Fruit fly (Drosophila melanogaster) whole organism, wandering third instar larva: Measurements from ENCODE around the gene sro.

Source experiments
- Abd-B ChIP-seq: fragments of >200 bp; optimal IDR thresholded peaks from 2 replicates; lab custom pipeline; 2017; ENCODE audit warnings: missing biosample characterization, missing genetic modification characterization
- CG32264 ChIP-seq: fragments of 200-800 bp; sonication (Bioruptor generic); optimal IDR thresholded peaks from 2 replicates; lab custom pipeline; 2016; ENCODE audit warnings: missing biosample characterization, missing genetic modification characterization
- CG9705 ChIP-seq: fragments of 200-800 bp; sonication (Bioruptor generic); optimal IDR thresholded peaks from 2 replicates; lab custom pipeline; 2018; ENCODE audit warnings: missing biosample characterization, mild to moderate bottlenecking, missing genetic modification characterization
- CrebA ChIP-seq: fragments of 200-800 bp; sonication (Bioruptor generic); optimal IDR thresholded peaks from 2 replicates; lab custom pipeline; 2016; ENCODE audit warnings: missing biosample characterization, mild to moderate bottlenecking, missing genetic modification characterization, borderline replicate concordance
- Dfd ChIP-seq: fragments of >200 bp; optimal IDR thresholded peaks from 2 replicates; lab custom pipeline; 2017; ENCODE audit warnings: missing biosample characterization, missing genetic modification characterization
- Dif ChIP-seq: fragments of 200-275, 200-300 bp; sonication (Bioruptor generic); optimal IDR thresholded peaks from 2 replicates; lab custom pipeline; 2018; ENCODE audit warnings: missing biosample characterization, missing genetic modification characterization; ENCODE audit not compliant: partially characterized antibody
- GATAd ChIP-seq: sonication (Bioruptor generic); optimal IDR thresholded peaks from 2 replicates; lab custom pipeline; 2016; ENCODE audit warnings: missing biosample characterization, missing genetic modification characterization
- HLH106 ChIP-seq: fragments of 200-800 bp; optimal IDR thresholded peaks from 3 replicates; lab custom pipeline; 2019; ENCODE audit warnings: missing biosample characterization, mild to moderate bottlenecking, missing genetic modification characterization, moderate library complexity
- Hnf4 ChIP-seq: fragments of 200-800 bp; sonication (Bioruptor generic); optimal IDR thresholded peaks from 2 replicates; lab custom pipeline; 2016; ENCODE audit warnings: missing biosample characterization, mild to moderate bottlenecking, missing genetic modification characterization
- Hr78 ChIP-seq: fragments of >200 bp; optimal IDR thresholded peaks from 2 replicates; lab custom pipeline; 2017; ENCODE audit warnings: missing biosample characterization, missing genetic modification characterization
- Hr83 ChIP-seq: fragments of 200-300 bp; sonication (Bioruptor generic); optimal IDR thresholded peaks from 2 replicates; lab custom pipeline; 2016; ENCODE audit warnings: missing biosample characterization, mild to moderate bottlenecking, missing genetic modification characterization, moderate library complexity; ENCODE audit not compliant: poor library complexity, severe bottlenecking
- Jra ChIP-seq: sonication (Bioruptor generic); optimal IDR thresholded peaks from 2 replicates; lab custom pipeline; 2016; ENCODE audit warnings: missing biosample characterization, missing genetic modification characterization
- Mio ChIP-seq: sonication (Bioruptor generic); optimal IDR thresholded peaks from 2 replicates; lab custom pipeline; 2016; ENCODE audit warnings: missing biosample characterization, missing genetic modification characterization
- Myc ChIP-seq: fragments of >200 bp; optimal IDR thresholded peaks from 2 replicates; lab custom pipeline; 2017
- N ChIP-seq: fragments of >200 bp; optimal IDR thresholded peaks from 2 replicates; lab custom pipeline; 2018; ENCODE audit warnings: missing biosample characterization, missing external identifiers, missing genetic modification characterization
- OdsH ChIP-seq: fragments of 200-800 bp; sonication (Bioruptor generic); optimal IDR thresholded peaks from 2 replicates; lab custom pipeline; 2016; ENCODE audit warnings: missing biosample characterization, mild to moderate bottlenecking, missing genetic modification characterization
- Rel ChIP-seq, 2 experiments: fragments of 200-800 bp; sonication (Bioruptor generic) in 1 of 2; optimal IDR thresholded peaks; 2 replicates in 1 of 2; 3 replicates in 1 of 2; lab custom pipeline; 2016 to 2019; ENCODE audit warnings: mild to moderate bottlenecking in 2 of 2, missing biosample characterization in 2 of 2, missing genetic modification characterization in 2 of 2, moderate library complexity in 1 of 2
- Sp1 ChIP-seq: fragments of 200-800 bp; sonication (Bioruptor generic); optimal IDR thresholded peaks from 3 replicates; lab custom pipeline; 2019; ENCODE audit warnings: missing biosample characterization, mild to moderate bottlenecking, missing genetic modification characterization, moderate library complexity
- Vsx2 ChIP-seq: fragments of 200-300, 225-300 bp; sonication (Bioruptor generic); optimal IDR thresholded peaks from 2 replicates; lab custom pipeline; 2018; ENCODE audit warnings: missing biosample characterization, missing genetic modification characterization; ENCODE audit not compliant: partially characterized antibody
- br ChIP-seq: fragments of 200-800 bp; sonication (Bioruptor generic); optimal IDR thresholded peaks from 2 replicates; lab custom pipeline; 2016; ENCODE audit warnings: missing biosample characterization, missing genetic modification characterization
- brk ChIP-seq: fragments of 200-800 bp; sonication (Bioruptor generic); optimal IDR thresholded peaks from 2 replicates; lab custom pipeline; 2016; ENCODE audit warnings: missing biosample characterization, mild to moderate bottlenecking, missing genetic modification characterization
- dl ChIP-seq, 2 experiments: fragments of 175-275, 200-275 bp in 1 of 2; fragments of 200-275 bp in 1 of 2; sonication (Bioruptor generic); optimal IDR thresholded peaks; lab custom pipeline; 2018; ENCODE audit warnings: mild to moderate bottlenecking in 2 of 2, missing biosample characterization in 2 of 2, missing genetic modification characterization in 2 of 2, moderate library complexity in 2 of 2; ENCODE audit not compliant: partially characterized antibody in 2 of 2, insufficient read depth in 1 of 2
- dmrt93B ChIP-seq: fragments of 200-800 bp; sonication (Bioruptor generic); optimal IDR thresholded peaks from 2 replicates; lab custom pipeline; 2018; ENCODE audit warnings: missing biosample characterization, mild to moderate bottlenecking, missing genetic modification characterization
- dsf ChIP-seq: sonication (Bioruptor generic); optimal IDR thresholded peaks from 2 replicates; lab custom pipeline; 2016; ENCODE audit warnings: missing biosample characterization, missing genetic modification characterization, borderline replicate concordance
- ey ChIP-seq: fragments of 200-800 bp; sonication (Bioruptor generic); optimal IDR thresholded peaks from 2 replicates; lab custom pipeline; 2016; ENCODE audit warnings: missing biosample characterization, missing genetic modification characterization
- foxo ChIP-seq, 2 experiments: fragments of 200-800 bp; sonication (Bioruptor generic); optimal IDR thresholded peaks; 2 replicates in 1 of 2; 3 replicates in 1 of 2; lab custom pipeline; 2016 to 2017; ENCODE audit warnings: missing biosample characterization in 2 of 2, missing genetic modification characterization in 2 of 2
- fru ChIP-seq: fragments of 200-800 bp; sonication (Bioruptor generic); optimal IDR thresholded peaks from 3 replicates; lab custom pipeline; 2016; ENCODE audit warnings: missing biosample characterization, mild to moderate bottlenecking, missing genetic modification characterization
- h ChIP-seq: fragments of 200-800 bp; sonication (Bioruptor generic); optimal IDR thresholded peaks from 3 replicates; lab custom pipeline; 2016; ENCODE audit warnings: missing biosample characterization, mild to moderate bottlenecking, missing genetic modification characterization
- jim ChIP-seq: fragments of 175-275, 200-325 bp; sonication (Bioruptor generic); optimal IDR thresholded peaks from 2 replicates; lab custom pipeline; 2016; ENCODE audit warnings: missing biosample characterization, mild to moderate bottlenecking, missing genetic modification characterization
- lola ChIP-seq: fragments of >200 bp; optimal IDR thresholded peaks from 2 replicates; lab custom pipeline; 2017; ENCODE audit warnings: missing biosample characterization, missing genetic modification characterization
- pan ChIP-seq: fragments of >200 bp; optimal IDR thresholded peaks from 2 replicates; lab custom pipeline; 2017
- psq ChIP-seq: fragments of 200-800 bp; sonication (Bioruptor generic); optimal IDR thresholded peaks from 3 replicates; lab custom pipeline; 2017; ENCODE audit warnings: missing biosample characterization, mild to moderate bottlenecking, missing genetic modification characterization, moderate library complexity
- rgr ChIP-seq: fragments of 200-800 bp; sonication (Bioruptor generic); optimal IDR thresholded peaks from 3 replicates; lab custom pipeline; 2016; ENCODE audit warnings: missing biosample characterization, mild to moderate bottlenecking, missing genetic modification characterization
- sage ChIP-seq: fragments of 200-800 bp; sonication (Bioruptor generic); optimal IDR thresholded peaks from 2 replicates; lab custom pipeline; 2016; ENCODE audit warnings: missing biosample characterization, mild to moderate bottlenecking, missing genetic modification characterization
- sv ChIP-seq: fragments of 200-800 bp; sonication (Bioruptor generic); optimal IDR thresholded peaks from 3 replicates; lab custom pipeline; 2016; ENCODE audit warnings: missing biosample characterization, missing genetic modification characterization
- tai ChIP-seq: sonication (Bioruptor generic); optimal IDR thresholded peaks from 2 replicates; lab custom pipeline; 2016; ENCODE audit warnings: missing biosample characterization, missing genetic modification characterization
- usp ChIP-seq: fragments of >200 bp; optimal IDR thresholded peaks from 2 replicates; lab custom pipeline; 2017; ENCODE audit warnings: missing biosample characterization, missing genetic modification characterization
- woc ChIP-seq: sonication (Bioruptor generic); optimal IDR thresholded peaks from 2 replicates; lab custom pipeline; 2016; ENCODE audit warnings: missing biosample characterization, mild to moderate bottlenecking, missing genetic modification characterization

sro gene

dm6 chr3R:29767236-29767635 lies 27.2 kb upstream of the sro start:
- TF ChIP-seq h (GFP tag; lab: Kevin White, UChicago) (no peak), Jra (no peak), Abd-B (GFP tag; lab: Kevin White, UChicago) (no peak), Dif (no peak), brk (GFP tag; lab: Kevin White, UChicago) (no peak), Dfd (GFP tag; lab: Kevin White, UChicago) (peak; percentile 91), br (GFP tag; lab: Kevin White, UChicago) (no peak), sage (no peak), CG9705 (GFP tag; lab: Kevin White, UChicago) (no peak)
- TF ChIP-seq, all 38 proteins: peak for 1

DNA sequence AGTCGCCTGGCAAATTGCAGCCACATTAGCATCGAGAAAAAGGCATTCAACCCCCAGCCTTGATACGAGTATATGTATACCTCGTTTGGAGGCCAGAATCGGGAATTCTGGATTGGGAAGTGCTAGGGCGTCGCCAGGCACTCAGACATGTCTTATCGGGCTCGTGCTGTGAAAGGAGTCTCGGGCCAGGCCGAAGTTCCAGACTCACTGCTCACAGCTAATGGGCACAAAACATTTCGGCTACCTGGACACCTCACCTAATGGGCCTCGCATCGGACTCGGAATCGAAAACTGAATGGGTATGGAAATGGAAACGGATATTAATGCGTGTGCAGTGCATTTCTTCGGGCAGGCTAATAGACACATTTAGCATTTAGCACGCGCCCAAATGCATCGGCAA lies 23.5 kb upstream of the sro start:
- TF ChIP-seq GATAd (GFP tag; lab: Kevin White, UChicago) (no peak), jim (no peak), dsf (GFP tag; lab: Kevin White, UChicago) (no peak), woc (GFP tag; lab: Kevin White, UChicago) (no peak), Abd-B (GFP tag; lab: Kevin White, UChicago) (no peak)

DNA sequence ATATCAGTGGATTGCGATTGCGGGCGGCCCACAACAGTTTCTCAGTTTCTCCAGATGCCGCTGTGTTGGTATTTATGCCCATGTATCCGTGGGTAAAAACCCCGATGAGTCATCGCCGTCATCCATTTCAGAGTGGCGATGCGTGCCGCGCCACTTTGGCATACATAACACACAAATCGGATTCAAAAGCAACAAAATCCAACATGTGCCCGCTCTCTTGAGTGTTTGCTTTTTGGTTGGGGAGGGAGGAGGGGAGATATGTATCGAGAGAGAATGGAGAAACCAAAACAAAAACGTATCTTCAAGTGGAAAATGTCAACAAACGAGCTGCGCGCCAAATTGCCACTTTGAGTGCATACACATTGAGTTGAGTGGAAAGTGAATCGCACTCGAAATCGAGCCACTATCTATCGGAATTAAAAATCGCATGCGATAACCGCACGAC lies 22.7 kb upstream of the sro start:
- TF ChIP-seq Hnf4 (GFP tag; lab: Kevin White, UChicago) (no peak), CrebA (GFP tag; lab: Kevin White, UChicago) (peak; percentile 45), Rel (GFP tag; optimal IDR thresholded peaks at IDR 0.05; lab: Kevin White, UChicago) (no peak), Rel (tag; optimal IDR thresholded peaks at IDR 0.05; lab: Kevin White, UChicago) (peak; percentile 82), woc (GFP tag; lab: Kevin White, UChicago) (no peak)

dm6 chr3R:29772090-29772794 lies 22.2 kb upstream of the sro start:
- TF ChIP-seq Dif (peak; percentile 93), usp (GFP tag; lab: Kevin White, UChicago) (no peak), dsf (GFP tag; lab: Kevin White, UChicago) (no peak), Hr83 (GFP tag; lab: Kevin White, UChicago) (peak; percentile 55), Hr78 (GFP tag; lab: Kevin White, UChicago) (no peak), lola (no peak), Sp1 (GFP tag; lab: Kevin White, UChicago) (no peak), rgr (GFP tag; lab: Kevin White, UChicago) (no peak), jim (no peak), tai (GFP tag; lab: Kevin White, UChicago) (peak; percentile 36), Vsx2 (GFP tag; lab: Kevin White, UChicago) (peak; percentile 32), HLH106 (tag; lab: Kevin White, UChicago) (peak; percentile 63), CrebA (GFP tag; lab: Kevin White, UChicago) (no peak), Abd-B (GFP tag; lab: Kevin White, UChicago) (no peak), OdsH (GFP tag; lab: Kevin White, UChicago) (no peak), dmrt93B (GFP tag; lab: Kevin White, UChicago) (peak; percentile 70), foxo (GFP tag; optimal IDR thresholded peaks at IDR 0.05; lab: Kevin White, UChicago) (peak in 1 of 2 experiments; percentile 27), Hnf4 (GFP tag; lab: Kevin White, UChicago) (no peak), woc (GFP tag; lab: Kevin White, UChicago) (peak; percentile 72), CG9705 (GFP tag; lab: Kevin White, UChicago) (peak; percentile 47), ey (GFP tag; lab: Kevin White, UChicago) (no peak), fru (GFP tag; lab: Kevin White, UChicago) (peak; percentile 7), psq (peak; percentile 94), GATAd (GFP tag; lab: Kevin White, UChicago) (no peak), brk (GFP tag; lab: Kevin White, UChicago) (no peak), sv (no peak), dl (GFP tag; optimal IDR thresholded peaks at IDR 0.05; lab: Kevin White, UChicago; ENCODE audit: insufficient read depth in 1 of 2, partially characterized antibody in 2 of 2) (peak; percentile 91 to 92), pan (lab: Kevin White, UChicago) (no peak), br (GFP tag; lab: Kevin White, UChicago) (peak; percentile 2), Rel (GFP tag; optimal IDR thresholded peaks at IDR 0.05; lab: Kevin White, UChicago) (no peak), Rel (tag; optimal IDR thresholded peaks at IDR 0.05; lab: Kevin White, UChicago) (no peak), CG32264 (GFP tag; lab: Kevin White, UChicago) (no peak), Mio (GFP tag; lab: Kevin White, UChicago) (no peak), N (GFP tag; lab: Kevin White, UChicago) (no peak), h (GFP tag; lab: Kevin White, UChicago) (no peak), sage (no peak), Myc (lab: Kevin White, UChicago) (peak; percentile 29), Jra (no peak), Dfd (GFP tag; lab: Kevin White, UChicago) (no peak)
- TF ChIP-seq, all 38 proteins: peak for 14
